Fruit fly (Drosophila melanogaster) whole organism, embryonic: ENCODE measurements around the gene CG5171.

ENCODE experiments used
- Adf1 ChIP-seq: fragments of 200-800 bp; sonication (Bioruptor generic); IDR thresholded peaks from 2 replicates; pipeline ENCODE4 v1.3.6; 2022; ENCODE audit warnings: missing biosample characterization, missing genetic modification characterization
- Awh ChIP-seq: fragments of 200-800 bp; sonication (Bioruptor generic); IDR thresholded peaks from 2 replicates; pipeline ENCODE4, ENCODE4 v1.3.6; 2022; ENCODE audit warnings: missing biosample characterization, missing genetic modification characterization
- CG10543 ChIP-seq: fragments of 200-800 bp; sonication (Bioruptor generic); optimal IDR thresholded peaks from 3 replicates; lab custom pipeline; 2017; ENCODE audit warnings: missing biosample characterization, mild to moderate bottlenecking, missing genetic modification characterization, moderate library complexity
- CG12299 ChIP-seq: fragments of 200-800 bp; sonication (Bioruptor generic); optimal IDR thresholded peaks from 2 replicates; lab custom pipeline; 2018; ENCODE audit warnings: missing biosample characterization, mild to moderate bottlenecking, missing genetic modification characterization
- CG12391 ChIP-seq: fragments of 200-800 bp; sonication (Bioruptor generic); optimal IDR thresholded peaks from 3 replicates; lab custom pipeline; 2018; ENCODE audit warnings: missing biosample characterization, mild to moderate bottlenecking, missing genetic modification characterization, moderate library complexity
- CG14050 ChIP-seq: fragments of 200-800 bp; sonication (Bioruptor generic); IDR thresholded peaks from 3 replicates; pipeline ENCODE4 v1.3.6; 2022; ENCODE audit warnings: missing biosample characterization, missing genetic modification characterization
- CG1647 ChIP-seq: fragments of 200-800 bp; sonication (Bioruptor generic); optimal IDR thresholded peaks from 3 replicates; lab custom pipeline; 2016; ENCODE audit warnings: missing biosample characterization, missing genetic modification characterization
- CG16779 ChIP-seq: fragments of 200-800 bp; sonication (Bioruptor generic); IDR thresholded peaks from 2 replicates; pipeline ENCODE4 v1.3.6; 2022; ENCODE audit warnings: missing biosample characterization, missing genetic modification characterization
- CG16863 ChIP-seq: fragments of 200-800 bp; sonication (Bioruptor generic); optimal IDR thresholded peaks from 3 replicates; lab custom pipeline; 2016; ENCODE audit warnings: missing biosample characterization, missing genetic modification characterization
- CG17359 ChIP-seq: fragments of 200-800 bp; sonication (Bioruptor generic); optimal IDR thresholded peaks from 3 replicates; lab custom pipeline; 2018; ENCODE audit warnings: missing biosample characterization, mild to moderate bottlenecking, missing genetic modification characterization, moderate library complexity
- CG17912 ChIP-seq: fragments of 200-800 bp; sonication (Bioruptor generic); optimal IDR thresholded peaks from 2 replicates; lab custom pipeline; 2018; ENCODE audit warnings: missing biosample characterization, mild to moderate bottlenecking, missing genetic modification characterization
- CG31365 ChIP-seq: fragments of 200-800 bp; sonication (Bioruptor generic); optimal IDR thresholded peaks from 2 replicates; lab custom pipeline; 2018; ENCODE audit warnings: missing biosample characterization, mild to moderate bottlenecking, missing genetic modification characterization
- CG3281 ChIP-seq: fragments of 200-800 bp; sonication (Bioruptor generic); optimal IDR thresholded peaks from 3 replicates; lab custom pipeline; 2017; ENCODE audit warnings: missing biosample characterization, mild to moderate bottlenecking, missing genetic modification characterization
- CG33213 ChIP-seq: fragments of 200-800 bp; sonication (Bioruptor generic); optimal IDR thresholded peaks from 3 replicates; lab custom pipeline; 2016; ENCODE audit warnings: missing biosample characterization, missing genetic modification characterization
- CG4404 ChIP-seq: fragments of 200-800 bp; sonication (Bioruptor generic); IDR thresholded peaks from 2 replicates; pipeline ENCODE4 v1.3.6; 2022; ENCODE audit warnings: missing biosample characterization, missing genetic modification characterization
- CG4820 ChIP-seq: fragments of 200-800 bp; sonication (Bioruptor generic); optimal IDR thresholded peaks from 3 replicates; lab custom pipeline; 2016; ENCODE audit warnings: missing biosample characterization, missing genetic modification characterization
- CG6689 ChIP-seq: fragments of 200-800 bp; sonication (Bioruptor generic); IDR thresholded peaks from 2 replicates; pipeline ENCODE4 v1.3.6; 2022; ENCODE audit warnings: missing biosample characterization, missing genetic modification characterization
- CG6813 ChIP-seq: fragments of 200-800 bp; sonication (Bioruptor generic); optimal IDR thresholded peaks from 2 replicates; lab custom pipeline; 2017; ENCODE audit warnings: missing biosample characterization, missing genetic modification characterization, mild to moderate bottlenecking, moderate library complexity, missing genetic modification reagents
- CG7271 ChIP-seq: fragments of 200-800 bp; sonication (Bioruptor generic); optimal IDR thresholded peaks from 2 replicates; lab custom pipeline; 2018; ENCODE audit warnings: missing biosample characterization, mild to moderate bottlenecking, missing genetic modification characterization, moderate library complexity
- CG9932 ChIP-seq: fragments of 200-800 bp; sonication (Bioruptor generic); IDR thresholded peaks from 2 replicates; pipeline ENCODE4 v1.3.6; 2022; ENCODE audit warnings: missing biosample characterization, missing genetic modification characterization
- CoRest ChIP-seq: fragments of 200-800 bp; sonication (Bioruptor generic); optimal IDR thresholded peaks from 3 replicates; lab custom pipeline; 2018; ENCODE audit warnings: missing biosample characterization, mild to moderate bottlenecking, missing genetic modification characterization, moderate library complexity
- Gsc ChIP-seq: fragments of 200-800 bp; sonication (Bioruptor generic); IDR thresholded peaks from 2 replicates; pipeline ENCODE4 v1.3.6; 2022; ENCODE audit warnings: missing biosample characterization, missing genetic modification characterization
- HmgD ChIP-seq: fragments of 200-800 bp; sonication (Bioruptor generic); optimal IDR thresholded peaks from 3 replicates; lab custom pipeline; 2016; ENCODE audit warnings: missing biosample characterization, missing genetic modification characterization
- HmgZ ChIP-seq: fragments of 200-800 bp; sonication (Bioruptor generic); optimal IDR thresholded peaks from 2 replicates; lab custom pipeline; 2018; ENCODE audit warnings: missing biosample characterization, mild to moderate bottlenecking, missing genetic modification characterization
- NK7.1 ChIP-seq: fragments of 200-800 bp; sonication (Bioruptor generic); optimal IDR thresholded peaks from 3 replicates; lab custom pipeline; 2016; ENCODE audit warnings: missing biosample characterization, missing genetic modification characterization
- Poxn ChIP-seq: fragments of 200-800 bp; sonication (Bioruptor generic); IDR thresholded peaks from 2 replicates; pipeline ENCODE4 v1.3.6; 2022; ENCODE audit warnings: missing biosample characterization, missing genetic modification characterization
- Scr ChIP-seq: fragments of 200-800 bp; sonication (Bioruptor generic); IDR thresholded peaks from 2 replicates; pipeline ENCODE4 v1.3.6; 2022; ENCODE audit warnings: missing biosample characterization, missing genetic modification characterization; ENCODE audit not compliant: partially characterized antibody
- Spps ChIP-seq: fragments of 200-800 bp; sonication (Bioruptor generic); optimal IDR thresholded peaks from 2 replicates; lab custom pipeline; 2018; ENCODE audit warnings: missing biosample characterization, mild to moderate bottlenecking, missing genetic modification characterization
- ab ChIP-seq: fragments of 200-800 bp; sonication (Bioruptor generic); optimal IDR thresholded peaks from 2 replicates; lab custom pipeline; 2016; ENCODE audit warnings: missing biosample characterization, missing genetic modification characterization
- cad ChIP-seq: fragments of >200 bp; optimal IDR thresholded peaks from 2 replicates; lab custom pipeline; 2017; ENCODE audit warnings: missing biosample characterization, missing genetic modification characterization
- chif ChIP-seq, 2 experiments: fragments of 200-800 bp; sonication (Bioruptor generic); optimal IDR thresholded peaks; 3 replicates each; lab custom pipeline; 2016; ENCODE audit warnings: missing biosample characterization in 2 of 2, missing genetic modification characterization in 2 of 2
- cwo ChIP-seq: fragments of 200-800 bp; sonication (Bioruptor generic); optimal IDR thresholded peaks from 3 replicates; lab custom pipeline; 2017; ENCODE audit warnings: missing biosample characterization, missing genetic modification characterization, mild to moderate bottlenecking, moderate library complexity, missing genetic modification reagents
- danr ChIP-seq: fragments of 200-800 bp; sonication (Bioruptor generic); IDR thresholded peaks from 2 replicates; pipeline ENCODE4 v1.3.6; 2022; ENCODE audit warnings: missing biosample characterization, missing genetic modification characterization
- dati ChIP-seq: fragments of 200-800 bp; sonication (Bioruptor generic); IDR thresholded peaks from 2 replicates; pipeline ENCODE4 v1.3.6; 2022; ENCODE audit warnings: missing biosample characterization, missing genetic modification characterization
- emc ChIP-seq: fragments of 200-800 bp; sonication (Bioruptor generic); optimal IDR thresholded peaks from 2 replicates; lab custom pipeline; 2016; ENCODE audit warnings: missing biosample characterization, missing genetic modification characterization
- esg ChIP-seq: fragments of 200-800 bp; sonication (Bioruptor generic); conservative IDR thresholded peaks from 2 replicates; pipeline ENCODE4 v1.3.6; 2022; ENCODE audit warnings: missing biosample characterization, missing genetic modification characterization
- fru ChIP-seq: fragments of >200 bp; optimal IDR thresholded peaks from 2 replicates; lab custom pipeline; 2017
- gce ChIP-seq: fragments of 200-800 bp; sonication (Bioruptor generic); IDR thresholded peaks from 3 replicates; pipeline ENCODE4 v1.3.6; 2022; ENCODE audit warnings: missing biosample characterization, missing genetic modification characterization
- jing ChIP-seq: fragments of 200-800 bp; sonication (Bioruptor generic); optimal IDR thresholded peaks from 2 replicates; lab custom pipeline; 2018; ENCODE audit warnings: missing biosample characterization, mild to moderate bottlenecking, missing genetic modification characterization
- kay ChIP-seq: fragments of 200-800 bp; sonication (Bioruptor generic); optimal IDR thresholded peaks from 2 replicates; lab custom pipeline; 2016; ENCODE audit warnings: missing biosample characterization, missing genetic modification characterization
- nom ChIP-seq: fragments of 200-800 bp; sonication (Bioruptor generic); optimal IDR thresholded peaks from 2 replicates; lab custom pipeline; 2017; ENCODE audit warnings: missing biosample characterization, missing genetic modification characterization, mild to moderate bottlenecking, moderate library complexity, missing genetic modification reagents
- odd ChIP-seq: fragments of 200-800 bp; sonication (Bioruptor generic); optimal IDR thresholded peaks from 2 replicates; lab custom pipeline; 2017; ENCODE audit warnings: missing biosample characterization, mild to moderate bottlenecking, missing genetic modification characterization
- otp ChIP-seq: fragments of 200-800 bp; sonication (Bioruptor generic); IDR thresholded peaks from 3 replicates; pipeline ENCODE4, ENCODE4 v1.3.6; 2022; ENCODE audit warnings: missing biosample characterization, missing genetic modification characterization
- pho ChIP-seq: fragments of 200-800 bp; sonication (Bioruptor generic); optimal IDR thresholded peaks from 2 replicates; lab custom pipeline; 2016; ENCODE audit warnings: missing biosample characterization, missing genetic modification characterization
- pzg ChIP-seq: fragments of 200-800 bp; sonication (Bioruptor generic); optimal IDR thresholded peaks from 3 replicates; lab custom pipeline; 2018; ENCODE audit warnings: missing biosample characterization, mild to moderate bottlenecking, missing genetic modification characterization, moderate library complexity
- ro ChIP-seq: fragments of 200-800 bp; sonication (Bioruptor generic); IDR thresholded peaks from 2 replicates; pipeline ENCODE4 v1.3.6; 2022; ENCODE audit warnings: missing biosample characterization, missing genetic modification characterization
- scrt ChIP-seq: fragments of 200-800 bp; sonication (Bioruptor generic); optimal IDR thresholded peaks from 2 replicates; lab custom pipeline; 2018; ENCODE audit warnings: missing biosample characterization, mild to moderate bottlenecking, missing genetic modification characterization, moderate library complexity
- shn ChIP-seq: fragments of 200-800 bp; sonication (Bioruptor generic); optimal IDR thresholded peaks from 3 replicates; lab custom pipeline; 2016; ENCODE audit warnings: missing biosample characterization, missing genetic modification characterization
- sug ChIP-seq: fragments of 200-800 bp; optimal IDR thresholded peaks from 2 replicates; lab custom pipeline; 2019; ENCODE audit warnings: missing biosample characterization, mild to moderate bottlenecking, missing genetic modification characterization, moderate library complexity
- twi ChIP-seq: fragments of 200-800 bp; optimal IDR thresholded peaks from 2 replicates; lab custom pipeline; 2019; ENCODE audit warnings: missing biosample characterization, mild to moderate bottlenecking, missing genetic modification characterization, moderate library complexity
- yki ChIP-seq: fragments of >200 bp; optimal IDR thresholded peaks from 3 replicates; lab custom pipeline; 2018

Gene CG5171

dm6 chr2L:7424907-7425689, 24.0 kb downstream of the CG5171 start (continued):
- TF ChIP-seq jing (GFP tag; lab: Kevin White, UChicago) (no peak), Spps (tag; lab: Kevin White, UChicago) (no peak), CG3281 (GFP tag; lab: Kevin White, UChicago) (peak; percentile 82), Scr (GFP tag; lab: Robert Waterston, UW) (no peak), CoRest (tag; lab: Kevin White, UChicago) (peak; percentile 54), CG6813 (GFP tag; lab: Kevin White, UChicago) (peak; percentile 3), otp (GFP tag; lab: Robert Waterston, UW) (no peak), CG7271 (tag; lab: Kevin White, UChicago) (no peak), CG31365 (tag; lab: Kevin White, UChicago) (no peak), dati (GFP tag; lab: Robert Waterston, UW) (peak; percentile 33; the same call in 1 of the 2 replicates), NK7.1 (GFP tag; lab: Kevin White, UChicago) (peak; percentile 39), twi (tag; lab: Kevin White, UChicago) (no peak), gce (no peak), chif (GFP tag; optimal IDR thresholded peaks at IDR 0.05; lab: Kevin White, UChicago) (peak in 1 of 2 experiments; percentile 35), cad (GFP tag; lab: Kevin White, UChicago) (no peak), emc (GFP tag; lab: Kevin White, UChicago) (peak; percentile 57), HmgD (peak; percentile 66), sug (tag; lab: Kevin White, UChicago) (peak; percentile 42), yki (lab: Kevin White, UChicago) (no peak), CG6689 (GFP tag; lab: Robert Waterston, UW) (0 out of 2 replicates have a peak, but pooled peaks have one; percentile 34), Poxn (GFP tag; lab: Robert Waterston, UW) (no peak), CG12391 (tag; lab: Kevin White, UChicago) (no peak), CG10543 (no peak), HmgZ (tag; lab: Kevin White, UChicago) (peak; percentile 64), CG14050 (GFP tag; lab: Robert Waterston, UW) (peak; percentile 21; the same call in 1 of the 3 replicates), danr (GFP tag; lab: Robert Waterston, UW) (no peak), nom (no peak), CG17359 (tag; lab: Kevin White, UChicago) (peak; percentile 12), CG16863 (GFP tag; lab: Kevin White, UChicago) (peak; percentile 6), odd (GFP tag; lab: Kevin White, UChicago) (no peak), CG1647 (GFP tag; lab: Kevin White, UChicago) (peak; percentile 15), CG33213 (GFP tag; lab: Kevin White, UChicago) (no peak), shn (GFP tag; lab: Kevin White, UChicago) (peak; percentile 59), pho (GFP tag; lab: Kevin White, UChicago) (peak; percentile 87), Gsc (no peak), scrt (GFP tag; lab: Kevin White, UChicago) (peak; percentile 49), cwo (GFP tag; lab: Kevin White, UChicago) (peak; percentile 8), Awh (GFP tag; lab: Robert Waterston, UW) (no peak), esg (GFP tag; lab: Robert Waterston, UW) (peak; percentile 28; the same call in 1 of the 2 replicates), Adf1 (peak; percentile 63), fru (lab: Kevin White, UChicago) (no peak), ro (GFP tag; lab: Robert Waterston, UW) (no peak), pzg (GFP tag; lab: Kevin White, UChicago) (peak; percentile 6), kay (GFP tag; lab: Kevin White, UChicago) (peak; percentile 40), CG4404 (GFP tag; lab: Robert Waterston, UW) (peak; percentile 47), CG12299 (tag; lab: Kevin White, UChicago) (no peak), CG17912 (GFP tag; lab: Kevin White, UChicago) (no peak), CG16779 (GFP tag; lab: Robert Waterston, UW) (peak; percentile 80), CG9932 (GFP tag; lab: Robert Waterston, UW) (peak; percentile 94), CG4820 (GFP tag; lab: Kevin White, UChicago) (no peak), ab (GFP tag; lab: Kevin White, UChicago) (peak; percentile 32)
